1 worm cellular context compared by ENCODE assay signal in the genomic region with DNA sequence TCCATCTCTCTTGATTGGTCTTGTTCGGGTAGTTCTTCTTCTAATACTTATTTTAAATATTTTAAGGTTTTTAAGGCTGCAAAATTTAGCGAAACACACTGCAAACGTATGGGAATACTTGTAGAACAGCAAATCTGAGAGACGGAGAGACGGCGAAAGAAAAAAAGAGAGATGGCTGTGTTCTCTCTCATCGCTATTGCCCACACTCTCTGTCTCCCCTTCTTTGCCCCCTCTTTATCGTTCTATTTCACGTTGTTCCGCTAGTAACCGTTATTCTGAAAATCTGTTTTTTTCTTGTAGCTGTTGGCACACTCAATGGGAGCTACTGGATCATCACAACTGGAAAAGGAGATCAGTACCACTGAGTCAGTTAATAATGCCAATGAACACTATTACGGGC.
TF ChIP-seq lines count a peak whose summit lies in the region.

A gene (plus strand): TSS at position 301 of the 400 bp plus-strand sequence.

TF ChIP-seq in whole organism, L1 larva, 84 proteins besides CTCF, POLR2A, EP300 and RAD21 (continued from another document):
- no peak for TF ChIP-seq ama-1 (optimal IDR thresholded peaks at IDR 0.05; lab: Kevin White, UChicago)
